Worm (Caenorhabditis elegans) whole organism, L4 larva: ENCODE measurements around the gene ect-2.

Experiments
- daf-19 ChIP-seq: fragments of 200-800 bp; sonication (Bioruptor generic); conservative IDR thresholded peaks from 2 replicates; pipeline ENCODE4 v1.3.6; 2022; ENCODE audit warnings: missing genetic modification characterization, missing compliant biosample characterization
- hmg-1.1 ChIP-seq: fragments of 200-800 bp; sonication (Bioruptor generic); IDR thresholded peaks from 2 replicates; pipeline ENCODE4 v1.3.6; 2022; ENCODE audit warnings: missing genetic modification reagents, missing genetic modification characterization, missing compliant biosample characterization
- nhr-11 ChIP-seq: fragments of 150-350 bp; optimal IDR thresholded peaks from 2 replicates; lab custom pipeline; 2014; ENCODE audit warnings: missing biosample characterization, missing genetic modification characterization
- unc-62 ChIP-seq, 3 experiments: fragments of 150-350 bp in 1 of 3; sonication (generic microtip); optimal IDR thresholded peaks in 2 of 3; peaks in 1 of 3; 1 replicate in 1 of 3; 2 replicates in 2 of 3; lab custom pipeline; 2014 to 2017; ENCODE audit warnings: missing biosample characterization in 3 of 3, missing genetic modification characterization in 3 of 3, missing genetic modification reagents in 3 of 3, missing genotype in 1 of 3

ect-2 gene

DNA sequence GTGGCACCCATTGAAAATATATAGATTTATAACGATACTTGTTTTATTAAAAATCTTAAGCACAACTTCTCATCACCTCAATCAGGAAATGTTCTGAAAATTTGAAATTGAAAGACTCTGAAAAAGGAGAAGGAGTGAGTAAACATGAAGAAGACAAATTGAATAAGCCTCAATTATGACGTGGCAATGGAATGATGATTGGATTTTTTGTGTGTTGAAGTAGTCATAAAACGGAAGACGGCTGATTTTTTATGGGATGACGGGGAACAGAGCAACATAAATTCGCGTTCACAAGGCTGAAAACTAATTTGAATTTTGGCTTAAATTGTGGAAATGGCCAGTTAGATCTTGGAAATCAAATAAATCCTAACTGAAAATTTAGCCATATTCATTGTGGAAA, 52.2 kb downstream of the ect-2 start, which contains the start of gene glb-12:
TSS of gene glb-12 (minus strand) at position 101 of the 400 bp plus-strand sequence.
- TF ChIP-seq unc-62 (GFP tag; optimal IDR thresholded peaks at IDR 0.05 in 1 of 2; lab: Kevin White, UChicago) (peak in 1 of 2 experiments; percentile 48), unc-62 (tag; optimal IDR thresholded peaks at IDR 0.05; lab: Kevin White, UChicago) (no peak), hmg-1.1 (GFP tag; lab: Robert Waterston, UW) (no peak)
- TF ChIP-seq, all 104 proteins: peak for 1

DNA sequence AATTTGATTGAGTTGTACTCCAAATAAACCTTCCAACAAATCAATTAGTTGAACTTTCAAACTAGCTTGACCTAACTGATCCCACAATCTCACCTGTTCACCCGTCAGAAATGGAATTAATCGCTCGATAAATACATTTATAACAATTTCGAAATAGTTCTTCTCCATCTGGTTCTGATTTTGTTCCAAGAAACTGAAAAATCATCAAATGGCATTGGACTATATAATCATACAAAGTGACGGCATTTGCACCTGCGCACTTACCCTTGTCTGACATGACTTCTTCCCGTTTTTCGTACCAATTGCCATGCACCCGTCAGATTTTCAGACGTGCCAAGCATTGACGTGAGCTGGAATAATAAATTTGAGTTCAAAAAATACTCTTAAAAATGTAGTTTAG, 53.1 kb downstream of the ect-2 start:
- TF ChIP-seq nhr-11 (tag; lab: Kevin White, UChicago): peak; percentile 39
- TF ChIP-seq daf-19 (GFP tag; lab: Robert Waterston, UW): no peak
